Fruit fly (Drosophila melanogaster): ENCODE results near the gene CG32641.

Gene CG32641

DNA sequence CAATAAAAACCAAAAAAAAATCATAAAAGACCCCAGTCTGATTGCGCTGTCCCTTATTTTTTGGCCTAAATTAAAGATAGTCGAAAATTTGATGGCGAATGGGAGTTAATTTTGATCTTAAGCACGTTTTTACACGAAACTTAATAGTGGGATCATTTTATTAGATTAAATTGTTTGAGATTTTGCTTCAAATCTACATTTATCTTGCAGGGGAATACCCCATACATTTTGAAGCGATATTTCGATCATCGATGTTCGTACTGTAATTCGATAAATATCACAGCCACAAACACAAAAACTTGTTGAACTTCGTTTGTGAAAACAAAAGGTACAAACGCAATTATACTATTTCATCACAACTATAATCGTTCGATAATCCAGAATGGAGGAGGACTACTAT lies 6.6 kb upstream of the CG32641 start, which contains the start of gene CG32640 (continued):
- TF ChIP-seq CG14014 (GFP tag; IDR thresholded peaks at IDR 0.05) (0 out of 2 replicates have a peak, but pooled peaks have one; percentile 22), Aef1 (GFP tag; IDR thresholded peaks at IDR 0.05) (peak; percentile 51; the same call in 1 of the 3 replicates)

DNA sequence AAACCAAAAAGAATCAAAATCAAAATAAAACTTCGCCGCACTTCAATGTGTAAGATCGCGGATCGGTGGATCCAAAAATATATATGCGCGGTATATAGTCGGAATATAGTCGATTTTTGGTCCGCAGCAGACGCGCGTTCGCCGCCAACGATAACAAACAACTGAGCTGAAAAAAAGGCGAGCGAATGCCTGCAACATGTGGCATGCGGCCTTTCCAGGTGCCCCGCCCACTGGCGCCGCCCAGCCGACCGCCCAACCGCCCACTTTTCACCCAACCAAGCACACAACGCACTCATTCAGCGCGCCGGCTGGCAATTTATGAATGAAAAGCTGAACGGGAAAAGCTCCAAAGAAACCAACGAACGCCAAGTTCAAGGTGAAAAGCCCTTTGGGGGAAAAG lies 4.8 kb downstream of the CG32641 start, which contains the start of gene Lgr4:
TSS of gene Lgr4 (minus strand) at position 133 of the 400 bp plus-strand sequence.
- TF ChIP-seq ci (GFP tag; IDR thresholded peaks at IDR 0.05) (0 out of 3 replicates have a peak, but pooled peaks have one; percentile 35), kah (GFP tag; optimal IDR thresholded peaks at IDR 0.05) (peak; percentile 41), CG3065 (GFP tag; optimal IDR thresholded peaks at IDR 0.05) (peak; percentile 5), gfzf (GFP tag; optimal IDR thresholded peaks at IDR 0.05) (no peak), seq (GFP tag; IDR thresholded peaks at IDR 0.05) (no peak), CG11093 (GFP tag; IDR thresholded peaks at IDR 0.05) (no peak), Dp (GFP tag; optimal IDR thresholded peaks at IDR 0.05) (peak; percentile 22), slou (GFP tag; optimal IDR thresholded peaks at IDR 0.05) (no peak), CG9876 (GFP tag; optimal IDR thresholded peaks at IDR 0.05) (no peak), gem (tag; optimal IDR thresholded peaks at IDR 0.05) (no peak), org-1 (GFP tag; optimal IDR thresholded peaks at IDR 0.05) (no peak), danr (GFP tag; IDR thresholded peaks at IDR 0.05) (0 out of 2 replicates have a peak, but pooled peaks have one; percentile 23), CG8924 (tag; optimal IDR thresholded peaks at IDR 0.05) (no peak), CG11456 (GFP tag; IDR thresholded peaks at IDR 0.05) (no peak), tx (GFP tag; optimal IDR thresholded peaks at IDR 0.05) (no peak), sr (GFP tag; IDR thresholded peaks at IDR 0.05) (0 out of 3 replicates have a peak, but pooled peaks have one; percentile 28), CG1603 (tag; optimal IDR thresholded peaks at IDR 0.05) (no peak), CG6175 (GFP tag; IDR thresholded peaks at IDR 0.05) (peak; percentile 65; the same call in 2 of the 3 replicates), Myb (GFP tag; optimal IDR thresholded peaks at IDR 0.05) (no peak), Med (GFP tag) (peak; percentile 37)

DNA sequence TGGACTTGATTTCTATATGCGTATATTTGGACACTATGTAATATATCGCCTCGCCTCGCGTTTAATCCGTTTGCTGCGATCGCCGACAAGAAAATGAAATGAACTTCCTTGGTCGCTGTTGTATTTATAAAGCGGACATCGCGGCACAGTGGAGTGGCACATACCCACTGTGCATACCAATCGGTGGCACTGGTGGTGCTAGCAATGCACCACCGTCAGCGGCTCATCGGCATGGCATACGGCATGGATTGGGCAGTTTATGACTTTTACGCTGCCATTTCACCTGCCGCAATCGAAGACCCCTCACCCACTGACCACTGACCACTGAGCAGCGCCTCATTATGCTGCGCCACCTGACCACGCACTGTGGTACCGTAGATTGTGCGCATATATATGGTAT lies 7.5 kb downstream of the CG32641 start, which contains the start of gene CG12723:
TSS of gene CG12723 (minus strand) at position 101 of the 400 bp plus-strand sequence.
- TF ChIP-seq CG17361 (GFP tag; IDR thresholded peaks at IDR 0.05), result no peak
- no peak for TF ChIP-seq ind (GFP tag; optimal IDR thresholded peaks at IDR 0.05)
- no peak for TF ChIP-seq CG8765 (GFP tag; IDR thresholded peaks at IDR 0.05)
- TF ChIP-seq Taf1 (GFP tag; IDR thresholded peaks at IDR 0.05), result no peak
- TF ChIP-seq Awh (GFP tag; IDR thresholded peaks at IDR 0.05), result 0 out of 2 replicates have a peak, but pooled peaks have one; percentile 14
- no peak for TF ChIP-seq CG9932 (GFP tag; IDR thresholded peaks at IDR 0.05)
- TF ChIP-seq CG10366 (GFP tag; IDR thresholded peaks at IDR 0.05), result no peak
- TF ChIP-seq Ptx1 (GFP tag; IDR thresholded peaks at IDR 0.05), result 0 out of 2 replicates have a peak, but pooled peaks have one; percentile 5
- no peak for TF ChIP-seq CG31224 (GFP tag; IDR thresholded peaks at IDR 0.05)
- TF ChIP-seq HHEX (GFP tag; optimal IDR thresholded peaks at IDR 0.05), result no peak

DNA sequence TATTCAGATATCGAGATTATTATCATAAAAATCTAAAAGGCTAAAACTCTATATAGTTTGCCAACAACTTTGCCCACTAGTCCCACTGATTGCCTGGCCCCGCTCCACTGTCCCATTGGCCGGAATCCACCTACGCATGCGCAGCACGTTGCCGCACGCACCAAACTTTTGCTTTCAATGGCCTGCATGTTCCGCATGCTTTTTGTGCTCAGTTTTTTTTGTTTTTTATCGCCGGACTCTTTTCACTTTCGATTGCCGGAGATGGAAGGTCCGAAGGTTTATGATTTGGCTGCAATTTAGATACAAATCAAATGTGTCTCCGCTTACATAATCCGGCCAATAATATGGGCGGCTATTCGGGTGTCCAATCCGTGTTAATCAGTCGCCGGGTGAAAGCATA lies 8.0 kb downstream of the CG32641 start:
- peak; percentile 92 for TF ChIP-seq Blimp-1 (GFP tag; optimal IDR thresholded peaks at IDR 0.05)
- TF ChIP-seq zfh1 (GFP tag; IDR thresholded peaks at IDR 0.05), result 0 out of 3 replicates have a peak, but pooled peaks have one; percentile 30
- TF ChIP-seq sens (GFP tag), result peak; percentile 42
- TF ChIP-seq Pdp1 (GFP tag; optimal IDR thresholded peaks at IDR 0.05), result peak in 1 of 2 experiments; percentile 17
- no peak for TF ChIP-seq CG10366 (GFP tag; IDR thresholded peaks at IDR 0.05)
- TF ChIP-seq Deaf1 (tag; optimal IDR thresholded peaks at IDR 0.05), result no peak
- TF ChIP-seq crc (GFP tag; optimal IDR thresholded peaks at IDR 0.05), result no peak
- TF ChIP-seq gfzf (GFP tag; optimal IDR thresholded peaks at IDR 0.05), result no peak
- TF ChIP-seq CG12744 (GFP tag; optimal IDR thresholded peaks at IDR 0.05), result no peak
- no peak for TF ChIP-seq CG8290 (GFP tag; optimal IDR thresholded peaks at IDR 0.05)
- TF ChIP-seq CG8290 (tag; optimal IDR thresholded peaks at IDR 0.05), result no peak
- TF ChIP-seq Ets97D (GFP tag; optimal IDR thresholded peaks at IDR 0.05), result no peak

All from whole organism, embryonic.